Fruit fly (Drosophila melanogaster) whole organism, embryonic: Measurements from ENCODE around the gene ND-18.

Experiments used
- Awh ChIP-seq: fragments of 200-800 bp; sonication (Bioruptor generic); IDR thresholded peaks from 2 replicates; pipeline ENCODE4, ENCODE4 v1.3.6; 2022; ENCODE audit warnings: missing biosample characterization, missing genetic modification characterization
- BEAF-32 ChIP-seq: fragments of 200-800 bp; sonication (Bioruptor generic); optimal IDR thresholded peaks from 3 replicates; lab custom pipeline; 2017; ENCODE audit warnings: missing biosample characterization, missing genetic modification characterization, mild to moderate bottlenecking, moderate library complexity, missing genetic modification reagents
- CG10209 ChIP-seq: fragments of 200-800 bp; sonication (Bioruptor generic); optimal IDR thresholded peaks from 3 replicates; lab custom pipeline; 2017; ENCODE audit warnings: missing biosample characterization, mild to moderate bottlenecking, missing genetic modification characterization, missing genetic modification reagents
- CG10321 ChIP-seq: fragments of 200-800 bp; sonication (Bioruptor generic); IDR thresholded peaks from 2 replicates; pipeline ENCODE4 v1.3.6; 2022; ENCODE audit warnings: missing biosample characterization, missing genetic modification characterization
- CG10959 ChIP-seq: fragments of 200-800 bp; sonication (Bioruptor generic); IDR thresholded peaks from 2 replicates; pipeline ENCODE4 v1.3.6; 2022; ENCODE audit warnings: missing biosample characterization, missing genetic modification characterization
- CG12104 ChIP-seq: fragments of 200-800 bp; sonication (Bioruptor generic); optimal IDR thresholded peaks from 3 replicates; lab custom pipeline; 2016; ENCODE audit warnings: missing biosample characterization, missing genetic modification characterization
- CG12219 ChIP-seq: fragments of 200-800 bp; sonication (Bioruptor generic); optimal IDR thresholded peaks from 3 replicates; lab custom pipeline; 2018; ENCODE audit warnings: missing biosample characterization, mild to moderate bottlenecking, missing genetic modification characterization
- CG12236 ChIP-seq: fragments of 200-800 bp; sonication (Bioruptor generic); optimal IDR thresholded peaks from 2 replicates; lab custom pipeline; 2016; ENCODE audit warnings: missing biosample characterization, missing genetic modification characterization
- CG1529 ChIP-seq: fragments of 200-800 bp; sonication (Bioruptor generic); optimal IDR thresholded peaks from 3 replicates; lab custom pipeline; 2018; ENCODE audit warnings: missing biosample characterization, missing genetic modification characterization
- CG15479 ChIP-seq: fragments of 200-800 bp; sonication (Bioruptor generic); optimal IDR thresholded peaks from 3 replicates; lab custom pipeline; 2019; ENCODE audit warnings: missing biosample characterization, mild to moderate bottlenecking, missing genetic modification characterization, moderate library complexity
- CG15696 ChIP-seq: fragments of 200-800 bp; sonication (Bioruptor generic); optimal IDR thresholded peaks from 2 replicates; lab custom pipeline; 2019; ENCODE audit warnings: missing biosample characterization, mild to moderate bottlenecking, missing genetic modification characterization, moderate library complexity
- CG18764 ChIP-seq: fragments of 200-800 bp; sonication (Bioruptor generic); optimal IDR thresholded peaks from 3 replicates; lab custom pipeline; 2016; ENCODE audit warnings: missing biosample characterization, missing genetic modification characterization
- CG2116 ChIP-seq: fragments of 200-800 bp; sonication (Bioruptor generic); optimal IDR thresholded peaks from 3 replicates; lab custom pipeline; 2018; ENCODE audit warnings: missing biosample characterization, mild to moderate bottlenecking, missing genetic modification characterization
- CG2199 ChIP-seq: fragments of 200-800 bp; sonication (Bioruptor generic); IDR thresholded peaks from 3 replicates; pipeline ENCODE4 v1.3.6; 2022; ENCODE audit warnings: missing biosample characterization, missing genetic modification characterization
- CG2712 ChIP-seq: fragments of 200-800 bp; optimal IDR thresholded peaks from 3 replicates; lab custom pipeline; 2019; ENCODE audit warnings: missing biosample characterization, mild to moderate bottlenecking, missing genetic modification characterization, moderate library complexity
- CG31388 ChIP-seq: fragments of 200-800 bp; sonication (Bioruptor generic); optimal IDR thresholded peaks from 2 replicates; lab custom pipeline; 2016; ENCODE audit warnings: missing biosample characterization, missing genetic modification characterization
- CG3281 ChIP-seq: fragments of 200-800 bp; sonication (Bioruptor generic); optimal IDR thresholded peaks from 3 replicates; lab custom pipeline; 2017; ENCODE audit warnings: missing biosample characterization, mild to moderate bottlenecking, missing genetic modification characterization
- CG4328 ChIP-seq: fragments of 200-800 bp; sonication (Bioruptor generic); optimal IDR thresholded peaks from 3 replicates; lab custom pipeline; 2017; ENCODE audit warnings: missing biosample characterization, missing genetic modification reagents, missing genetic modification characterization
- CG6813 ChIP-seq: fragments of 200-800 bp; sonication (Bioruptor generic); optimal IDR thresholded peaks from 2 replicates; lab custom pipeline; 2017; ENCODE audit warnings: missing biosample characterization, missing genetic modification characterization, mild to moderate bottlenecking, moderate library complexity, missing genetic modification reagents
- CG8281 ChIP-seq: fragments of 200-800 bp; sonication (Bioruptor generic); optimal IDR thresholded peaks from 2 replicates; lab custom pipeline; 2018; ENCODE audit warnings: missing biosample characterization, mild to moderate bottlenecking, missing genetic modification characterization, moderate library complexity
- CG8765 ChIP-seq: fragments of 200-800 bp; sonication (Bioruptor generic); IDR thresholded peaks from 2 replicates; pipeline ENCODE4 v1.3.6; 2022; ENCODE audit warnings: missing biosample characterization, missing genetic modification characterization
- CG9817 ChIP-seq: fragments of 200-800 bp; sonication (Bioruptor generic); optimal IDR thresholded peaks from 2 replicates; lab custom pipeline; 2018; ENCODE audit warnings: missing biosample characterization, mild to moderate bottlenecking, missing genetic modification characterization, moderate library complexity
- Dek ChIP-seq: fragments of 200-800 bp; sonication (Bioruptor generic); optimal IDR thresholded peaks from 3 replicates; lab custom pipeline; 2019; ENCODE audit warnings: missing biosample characterization, mild to moderate bottlenecking, missing genetic modification characterization, moderate library complexity
- Dip2 ChIP-seq: fragments of 200-800 bp; sonication (Bioruptor generic); IDR thresholded peaks from 2 replicates; pipeline ENCODE4 v1.3.6; 2022; ENCODE audit warnings: missing biosample characterization, missing genetic modification characterization
- Doc3 ChIP-seq: fragments of 200-800 bp; sonication (Bioruptor generic); IDR thresholded peaks from 3 replicates; pipeline ENCODE4 v1.3.6; 2022; ENCODE audit warnings: missing biosample characterization, missing genetic modification characterization; ENCODE audit not compliant: partially characterized antibody
- Dref ChIP-seq: fragments of 200-800 bp; sonication (Bioruptor generic); IDR thresholded peaks from 2 replicates; pipeline ENCODE4 v1.3.6; 2022; ENCODE audit warnings: missing biosample characterization, missing genetic modification characterization
- Ets97D ChIP-seq: fragments of 200-800 bp; sonication (Bioruptor generic); optimal IDR thresholded peaks from 3 replicates; lab custom pipeline; 2016; ENCODE audit warnings: missing biosample characterization, missing genetic modification characterization
- Fer1 ChIP-seq: fragments of 200-800 bp; sonication (Bioruptor generic); optimal IDR thresholded peaks from 2 replicates; lab custom pipeline; 2017; ENCODE audit warnings: missing biosample characterization, mild to moderate bottlenecking, missing genetic modification characterization
- HLH4C ChIP-seq: fragments of 200-800 bp; sonication (Bioruptor generic); IDR thresholded peaks from 3 replicates; pipeline ENCODE4 v1.3.6; 2022; ENCODE audit warnings: missing biosample characterization, missing genetic modification characterization; ENCODE audit not compliant: partially characterized antibody
- HmgZ ChIP-seq: fragments of 200-800 bp; sonication (Bioruptor generic); optimal IDR thresholded peaks from 2 replicates; lab custom pipeline; 2018; ENCODE audit warnings: missing biosample characterization, mild to moderate bottlenecking, missing genetic modification characterization
- Hmx ChIP-seq: fragments of 200-800 bp; sonication (Bioruptor generic); optimal IDR thresholded peaks from 2 replicates; lab custom pipeline; 2016; ENCODE audit warnings: missing biosample characterization, missing genetic modification characterization
- Myb ChIP-seq: fragments of 200-800 bp; sonication (Bioruptor generic); optimal IDR thresholded peaks from 2 replicates; lab custom pipeline; 2016; ENCODE audit warnings: missing biosample characterization, missing genetic modification characterization
- Opbp ChIP-seq: fragments of 200-800 bp; sonication (Bioruptor generic); IDR thresholded peaks from 3 replicates; pipeline ENCODE4 v1.3.6; 2022; ENCODE audit warnings: missing biosample characterization, missing genetic modification characterization; ENCODE audit not compliant: partially characterized antibody
- PHDP ChIP-seq: fragments of 200-800 bp; sonication (Bioruptor generic); optimal IDR thresholded peaks from 3 replicates; lab custom pipeline; 2018; ENCODE audit warnings: missing biosample characterization, mild to moderate bottlenecking, missing genetic modification characterization, moderate library complexity
- Rfx ChIP-seq: fragments of 200-800 bp; sonication (Bioruptor generic); IDR thresholded peaks from 2 replicates; pipeline ENCODE4 v1.3.6; 2022; ENCODE audit warnings: missing biosample characterization, missing genetic modification characterization
- Sin3A ChIP-seq: fragments of >200 bp; optimal IDR thresholded peaks from 2 replicates; lab custom pipeline; 2018
- Tbp ChIP-seq: fragments of >200 bp; optimal IDR thresholded peaks from 2 replicates; lab custom pipeline; 2018; ENCODE audit warnings: missing biosample characterization, missing genetic modification characterization
- bab2 ChIP-seq: fragments of 200-800 bp; sonication (Bioruptor generic); optimal IDR thresholded peaks from 2 replicates; lab custom pipeline; 2016; ENCODE audit warnings: missing biosample characterization, missing genetic modification characterization
- crol ChIP-seq: fragments of 200-800 bp; sonication (Bioruptor generic); IDR thresholded peaks from 2 replicates; pipeline ENCODE4 v1.3.6; 2022; ENCODE audit warnings: missing biosample characterization, missing genetic modification characterization
- dmrt99B ChIP-seq: fragments of 200-800 bp; sonication (Bioruptor generic); optimal IDR thresholded peaks from 2 replicates; lab custom pipeline; 2018; ENCODE audit warnings: missing biosample characterization, mild to moderate bottlenecking, missing genetic modification characterization, moderate library complexity
- dpn ChIP-seq, 2 experiments: fragments of 200-800 bp; sonication (Bioruptor generic); optimal IDR thresholded peaks; 3 replicates each; lab custom pipeline; 2016; ENCODE audit warnings: missing biosample characterization in 2 of 2, missing genetic modification characterization in 2 of 2
- grau ChIP-seq: fragments of 200-800 bp; optimal IDR thresholded peaks from 3 replicates; lab custom pipeline; 2019; ENCODE audit warnings: missing biosample characterization, mild to moderate bottlenecking, missing genetic modification characterization, moderate library complexity
- gro ChIP-seq: fragments of 200-800 bp; sonication (Bioruptor generic); optimal IDR thresholded peaks from 2 replicates; lab custom pipeline; 2016; ENCODE audit warnings: missing biosample characterization, missing genetic modification characterization
- maf-S ChIP-seq: fragments of 200-800 bp; sonication (Bioruptor generic); optimal IDR thresholded peaks from 2 replicates; lab custom pipeline; 2016; ENCODE audit warnings: missing biosample characterization, missing genetic modification characterization
- mld ChIP-seq: fragments of 200-800 bp; sonication (Bioruptor generic); IDR thresholded peaks from 3 replicates; pipeline ENCODE4 v1.3.6; 2022; ENCODE audit warnings: missing biosample characterization, missing genetic modification characterization; ENCODE audit not compliant: partially characterized antibody
- oc ChIP-seq: fragments of 200-800 bp; sonication (Bioruptor generic); optimal IDR thresholded peaks from 2 replicates; lab custom pipeline; 2018; ENCODE audit warnings: missing biosample characterization, mild to moderate bottlenecking, missing genetic modification characterization, moderate library complexity
- peb ChIP-seq: fragments of 200-800 bp; sonication (Bioruptor generic); IDR thresholded peaks from 2 replicates; pipeline ENCODE4 v1.3.6; 2022; ENCODE audit warnings: missing biosample characterization, missing genetic modification characterization
- pho ChIP-seq: fragments of 200-800 bp; sonication (Bioruptor generic); optimal IDR thresholded peaks from 2 replicates; lab custom pipeline; 2016; ENCODE audit warnings: missing biosample characterization, missing genetic modification characterization
- pros ChIP-seq: fragments of 200-800 bp; sonication (Bioruptor generic); optimal IDR thresholded peaks from 3 replicates; lab custom pipeline; 2019; ENCODE audit warnings: missing biosample characterization, mild to moderate bottlenecking, missing genetic modification characterization, moderate library complexity
- wek ChIP-seq: fragments of 200-800 bp; sonication (Bioruptor generic); optimal IDR thresholded peaks from 3 replicates; lab custom pipeline; 2018; ENCODE audit warnings: missing biosample characterization, mild to moderate bottlenecking, missing genetic modification characterization, moderate library complexity

Gene ND-18

dm6 chrX:19521753-19522383 is 29.6 kb downstream of the ND-18 start, which contains the start of the genes Idh3a and CoRest (continued):
- TF ChIP-seq PHDP (tag; lab: Kevin White, UChicago) (no peak), peb (GFP tag; lab: Robert Waterston, UW) (no peak), CG10321 (GFP tag; lab: Robert Waterston, UW) (no peak), oc (no peak), grau (tag; lab: Kevin White, UChicago) (peak; percentile 21), Dip2 (GFP tag; lab: Robert Waterston, UW) (no peak), CG2199 (GFP tag; lab: Robert Waterston, UW) (no peak), BEAF-32 (GFP tag; lab: Kevin White, UChicago) (peak; percentile 90), Fer1 (GFP tag; lab: Kevin White, UChicago) (no peak), Awh (GFP tag; lab: Robert Waterston, UW) (no peak), CG4328 (GFP tag; lab: Kevin White, UChicago) (no peak), wek (GFP tag; lab: Kevin White, UChicago) (no peak), CG10959 (GFP tag; lab: Robert Waterston, UW) (no peak), CG12104 (GFP tag; lab: Kevin White, UChicago) (no peak), Ets97D (GFP tag; lab: Kevin White, UChicago) (peak; percentile 55), mld (GFP tag; lab: Robert Waterston, UW) (no peak), CG15696 (tag; lab: Kevin White, UChicago) (no peak), Sin3A (lab: Kevin White, UChicago) (peak; percentile 99), gro (GFP tag; lab: Kevin White, UChicago) (no peak), Hmx (GFP tag; lab: Kevin White, UChicago) (no peak), Tbp (GFP tag; lab: Kevin White, UChicago) (no peak), crol (GFP tag; lab: Robert Waterston, UW) (no peak), CG8765 (GFP tag; lab: Robert Waterston, UW) (no peak), Dek (no peak), Doc3 (GFP tag; lab: Robert Waterston, UW) (peak; percentile 53; the same call in 2 of the 3 replicates), CG1529 (no peak), CG12236 (GFP tag; lab: Kevin White, UChicago) (no peak), pros (GFP tag; lab: Kevin White, UChicago) (no peak), dpn (GFP tag; optimal IDR thresholded peaks at IDR 0.05; lab: Kevin White, UChicago) (peak; percentile 15 to 41), CG2712 (tag; lab: Kevin White, UChicago) (peak; percentile 38), pho (GFP tag; lab: Kevin White, UChicago) (no peak), CG12219 (no peak), CG2116 (peak; percentile 98), CG15479 (no peak), CG8281 (tag; lab: Kevin White, UChicago) (no peak), CG18764 (GFP tag; lab: Kevin White, UChicago) (no peak), HmgZ (no peak), HLH4C (GFP tag; lab: Robert Waterston, UW) (peak; percentile 71), CG9817 (peak; percentile 48), CG31388 (GFP tag; lab: Kevin White, UChicago) (no peak), Rfx (0 out of 2 replicates have a peak, but pooled peaks have one; percentile 42), CG6813 (GFP tag; lab: Kevin White, UChicago) (no peak), maf-S (GFP tag; lab: Kevin White, UChicago) (no peak), Opbp (peak; percentile 34; the same call in 1 of the 3 replicates), CG10209 (GFP tag; lab: Kevin White, UChicago) (no peak), bab2 (GFP tag; lab: Kevin White, UChicago) (no peak), Dref (GFP tag; lab: Robert Waterston, UW) (peak; percentile 76), Myb (peak; percentile 76), CG3281 (GFP tag; lab: Kevin White, UChicago) (no peak), dmrt99B (tag; lab: Kevin White, UChicago) (no peak)
